Fruit fly (Drosophila melanogaster) whole organism, embryonic: ENCODE measurements around the gene CG32373.

Source experiments
- Antp ChIP-seq: fragments of 200-800 bp; sonication (Bioruptor generic); optimal IDR thresholded peaks from 3 replicates; lab custom pipeline; 2016; ENCODE audit warnings: missing biosample characterization, missing genetic modification characterization
- Atf-2 ChIP-seq: fragments of 200-800 bp; sonication (Bioruptor generic); optimal IDR thresholded peaks from 2 replicates; lab custom pipeline; 2016; ENCODE audit warnings: missing biosample characterization, missing genetic modification characterization
- Awh ChIP-seq: fragments of 200-800 bp; sonication (Bioruptor generic); IDR thresholded peaks from 2 replicates; pipeline ENCODE4, ENCODE4 v1.3.6; 2022; ENCODE audit warnings: missing biosample characterization, missing genetic modification characterization
- CG11247 ChIP-seq: fragments of 200-800 bp; sonication (Bioruptor generic); IDR thresholded peaks from 2 replicates; pipeline ENCODE4 v1.3.6; 2022; ENCODE audit warnings: missing biosample characterization, missing genetic modification characterization
- CG11504 ChIP-seq: fragments of 200-800 bp; sonication (Bioruptor generic); optimal IDR thresholded peaks from 3 replicates; lab custom pipeline; 2019; ENCODE audit warnings: missing biosample characterization, mild to moderate bottlenecking, missing genetic modification characterization, moderate library complexity
- CG12104 ChIP-seq: fragments of 200-800 bp; sonication (Bioruptor generic); optimal IDR thresholded peaks from 3 replicates; lab custom pipeline; 2016; ENCODE audit warnings: missing biosample characterization, missing genetic modification characterization
- CG12659 ChIP-seq: fragments of 200-800 bp; sonication (Bioruptor generic); optimal IDR thresholded peaks from 3 replicates; lab custom pipeline; 2017; ENCODE audit warnings: mild to moderate bottlenecking, missing biosample characterization, missing genetic modification reagents, missing genetic modification characterization
- CG12744 ChIP-seq: fragments of 200-800 bp; sonication (Bioruptor generic); optimal IDR thresholded peaks from 2 replicates; lab custom pipeline; 2016; ENCODE audit warnings: missing biosample characterization, missing genetic modification characterization
- CG12942 ChIP-seq: fragments of 200-800 bp; sonication (Bioruptor generic); optimal IDR thresholded peaks from 3 replicates; lab custom pipeline; 2016; ENCODE audit warnings: missing biosample characterization, missing genetic modification characterization
- CG14014 ChIP-seq: fragments of 200-800 bp; sonication (Bioruptor generic); IDR thresholded peaks from 2 replicates; pipeline ENCODE4 v1.3.6; 2022; ENCODE audit warnings: missing biosample characterization, missing genetic modification characterization
- CG14965 ChIP-seq: fragments of 200-800 bp; sonication (Bioruptor generic); optimal IDR thresholded peaks from 2 replicates; lab custom pipeline; 2016; ENCODE audit warnings: missing biosample characterization, missing genetic modification characterization, borderline replicate concordance
- CG17385 ChIP-seq: fragments of 200-800 bp; sonication (Bioruptor generic); optimal IDR thresholded peaks from 3 replicates; lab custom pipeline; 2018; ENCODE audit warnings: missing biosample characterization, mild to moderate bottlenecking, missing genetic modification characterization
- CG18262 ChIP-seq: fragments of 200-800 bp; optimal IDR thresholded peaks from 3 replicates; lab custom pipeline; 2019; ENCODE audit warnings: missing biosample characterization, mild to moderate bottlenecking, missing genetic modification characterization, moderate library complexity
- CG18599 ChIP-seq: fragments of 200-800 bp; sonication (Bioruptor generic); optimal IDR thresholded peaks from 3 replicates; lab custom pipeline; 2017; ENCODE audit warnings: missing biosample characterization, missing genetic modification characterization, mild to moderate bottlenecking, moderate library complexity, missing genetic modification reagents
- CG18619 ChIP-seq: fragments of 200-800 bp; sonication (Bioruptor generic); optimal IDR thresholded peaks from 3 replicates; lab custom pipeline; 2017; ENCODE audit warnings: missing biosample characterization, mild to moderate bottlenecking, missing genetic modification characterization
- CG31441 ChIP-seq: fragments of 200-800 bp; sonication (Bioruptor generic); IDR thresholded peaks from 2 replicates; pipeline ENCODE4 v1.3.6; 2022; ENCODE audit warnings: missing biosample characterization, missing genetic modification characterization
- CG3407 ChIP-seq: fragments of 200-800 bp; sonication (Bioruptor generic); optimal IDR thresholded peaks from 2 replicates; lab custom pipeline; 2018; ENCODE audit warnings: missing biosample characterization, mild to moderate bottlenecking, missing genetic modification characterization
- CG4282 ChIP-seq: fragments of 200-800 bp; sonication (Bioruptor generic); optimal IDR thresholded peaks from 2 replicates; lab custom pipeline; 2016; ENCODE audit warnings: missing biosample characterization, missing genetic modification characterization
- CG43689 ChIP-seq: fragments of 200-800 bp; sonication (Bioruptor generic); IDR thresholded peaks from 2 replicates; pipeline ENCODE4 v1.3.6; 2022; ENCODE audit warnings: missing biosample characterization, missing genetic modification characterization
- CG5245 ChIP-seq: fragments of 200-800 bp; sonication (Bioruptor generic); optimal IDR thresholded peaks from 3 replicates; lab custom pipeline; 2016; ENCODE audit warnings: missing biosample characterization, missing genetic modification characterization
- CG6689 ChIP-seq: fragments of 200-800 bp; sonication (Bioruptor generic); IDR thresholded peaks from 2 replicates; pipeline ENCODE4 v1.3.6; 2022; ENCODE audit warnings: missing biosample characterization, missing genetic modification characterization
- CG7556 ChIP-seq: fragments of 200-800 bp; sonication (Bioruptor generic); optimal IDR thresholded peaks from 2 replicates; lab custom pipeline; 2017; ENCODE audit warnings: missing biosample characterization, mild to moderate bottlenecking, missing genetic modification characterization
- CG7745 ChIP-seq: fragments of 200-800 bp; sonication (Bioruptor generic); optimal IDR thresholded peaks from 2 replicates; lab custom pipeline; 2018; ENCODE audit warnings: missing biosample characterization, mild to moderate bottlenecking, missing genetic modification characterization, moderate library complexity
- CG7839 ChIP-seq: fragments of 200-800 bp; sonication (Bioruptor generic); optimal IDR thresholded peaks from 3 replicates; lab custom pipeline; 2018; ENCODE audit warnings: missing biosample characterization, mild to moderate bottlenecking, missing genetic modification characterization, moderate library complexity
- CG8765 ChIP-seq: fragments of 200-800 bp; sonication (Bioruptor generic); IDR thresholded peaks from 2 replicates; pipeline ENCODE4 v1.3.6; 2022; ENCODE audit warnings: missing biosample characterization, missing genetic modification characterization
- CG9609 ChIP-seq: fragments of 200-800 bp; sonication (Bioruptor generic); optimal IDR thresholded peaks from 3 replicates; lab custom pipeline; 2016; ENCODE audit warnings: missing biosample characterization, missing genetic modification characterization
- CkIIα-i1 ChIP-seq: fragments of 200-800 bp; sonication (Bioruptor generic); IDR thresholded peaks from 2 replicates; pipeline ENCODE4 v1.3.6; 2022; ENCODE audit warnings: missing biosample characterization, missing genetic modification characterization
- D19B ChIP-seq: fragments of 200-800 bp; sonication (Bioruptor generic); optimal IDR thresholded peaks from 2 replicates; lab custom pipeline; 2017; ENCODE audit warnings: missing biosample characterization, mild to moderate bottlenecking, missing genetic modification characterization
- Dref ChIP-seq: fragments of 200-800 bp; sonication (Bioruptor generic); IDR thresholded peaks from 2 replicates; pipeline ENCODE4 v1.3.6; 2022; ENCODE audit warnings: missing biosample characterization, missing genetic modification characterization
- E2f2 ChIP-seq: fragments of 200-800 bp; sonication (Bioruptor generic); IDR thresholded peaks from 2 replicates; pipeline ENCODE4 v1.3.6; 2022; ENCODE audit warnings: missing biosample characterization, missing genetic modification characterization
- ERR ChIP-seq: fragments of 200-800 bp; sonication (Bioruptor generic); optimal IDR thresholded peaks from 2 replicates; lab custom pipeline; 2016; ENCODE audit warnings: missing biosample characterization, missing genetic modification characterization
- Ets65A ChIP-seq: fragments of 200-800 bp; sonication (Bioruptor generic); peaks from one replicate; lab custom pipeline; 2016; ENCODE audit warnings: missing biosample characterization, missing genetic modification characterization
- Jarid2 ChIP-seq: fragments of 200-800 bp; sonication (Bioruptor generic); optimal IDR thresholded peaks from 3 replicates; lab custom pipeline; 2017; ENCODE audit warnings: mild to moderate bottlenecking, missing biosample characterization, missing genetic modification reagents, missing genetic modification characterization
- Nf-YC ChIP-seq: fragments of 200-800 bp; optimal IDR thresholded peaks from 3 replicates; lab custom pipeline; 2019; ENCODE audit warnings: missing biosample characterization, mild to moderate bottlenecking, missing genetic modification characterization, moderate library complexity
- Oli ChIP-seq: fragments of 200-800 bp; sonication (Bioruptor generic); optimal IDR thresholded peaks from 2 replicates; lab custom pipeline; 2018; ENCODE audit warnings: missing biosample characterization, mild to moderate bottlenecking, missing genetic modification characterization, moderate library complexity
- Ptx1 ChIP-seq: fragments of 200-800 bp; sonication (Bioruptor generic); IDR thresholded peaks from 2 replicates; pipeline ENCODE4 v1.3.6; 2022; ENCODE audit warnings: missing biosample characterization, missing genetic modification characterization
- Sin3A ChIP-seq: fragments of >200 bp; optimal IDR thresholded peaks from 2 replicates; lab custom pipeline; 2018
- Sox102F ChIP-seq: fragments of 200-800 bp; sonication (Bioruptor generic); optimal IDR thresholded peaks from 2 replicates; lab custom pipeline; 2018; ENCODE audit warnings: missing biosample characterization, mild to moderate bottlenecking, missing genetic modification characterization, moderate library complexity
- Xrp1 ChIP-seq: fragments of 200-800 bp; sonication (Bioruptor generic); IDR thresholded peaks from 2 replicates; pipeline ENCODE4 v1.3.6; 2022; ENCODE audit warnings: missing biosample characterization, missing genetic modification characterization
- abd-A ChIP-seq: fragments of 200-800 bp; sonication (Bioruptor generic); optimal IDR thresholded peaks from 3 replicates; lab custom pipeline; 2019; ENCODE audit warnings: missing biosample characterization, mild to moderate bottlenecking, missing genetic modification characterization, moderate library complexity
- ac ChIP-seq: fragments of 200-800 bp; sonication (Bioruptor generic); optimal IDR thresholded peaks from 3 replicates; lab custom pipeline; 2017; ENCODE audit warnings: missing biosample characterization, mild to moderate bottlenecking, missing genetic modification characterization
- cas ChIP-seq: fragments of 200-800 bp; sonication (Bioruptor generic); IDR thresholded peaks from 2 replicates; pipeline ENCODE4 v1.3.6; 2022; ENCODE audit warnings: missing biosample characterization, missing genetic modification characterization
- ci ChIP-seq: fragments of 200-800 bp; sonication (Bioruptor generic); IDR thresholded peaks from 3 replicates; pipeline ENCODE4 v1.3.6; 2022; ENCODE audit warnings: missing biosample characterization, missing genetic modification characterization
- dpn ChIP-seq, 2 experiments: fragments of 200-800 bp; sonication (Bioruptor generic); optimal IDR thresholded peaks; 3 replicates each; lab custom pipeline; 2016; ENCODE audit warnings: missing biosample characterization in 2 of 2, missing genetic modification characterization in 2 of 2
- gem ChIP-seq: fragments of 200-800 bp; sonication (Bioruptor generic); optimal IDR thresholded peaks from 2 replicates; lab custom pipeline; 2019; ENCODE audit warnings: missing biosample characterization, mild to moderate bottlenecking, missing genetic modification characterization, moderate library complexity
- kni ChIP-seq: fragments of 200-800 bp; sonication (Bioruptor generic); optimal IDR thresholded peaks from 3 replicates; lab custom pipeline; 2017; ENCODE audit warnings: mild to moderate bottlenecking, missing biosample characterization, missing genetic modification reagents, missing genetic modification characterization
- onecut ChIP-seq: fragments of 200-800 bp; sonication (Bioruptor generic); IDR thresholded peaks from 2 replicates; pipeline ENCODE4 v1.3.6; 2022; ENCODE audit warnings: missing biosample characterization, missing genetic modification characterization
- otp ChIP-seq: fragments of 200-800 bp; sonication (Bioruptor generic); IDR thresholded peaks from 3 replicates; pipeline ENCODE4, ENCODE4 v1.3.6; 2022; ENCODE audit warnings: missing biosample characterization, missing genetic modification characterization
- phol ChIP-seq: fragments of 200-800 bp; sonication (Bioruptor generic); optimal IDR thresholded peaks from 3 replicates; lab custom pipeline; 2018; ENCODE audit warnings: missing biosample characterization, mild to moderate bottlenecking, missing genetic modification characterization, moderate library complexity
- sisA ChIP-seq: fragments of 200-800 bp; sonication (Bioruptor generic); IDR thresholded peaks from 2 replicates; pipeline ENCODE4 v1.3.6; 2022; ENCODE audit warnings: missing biosample characterization, missing genetic modification characterization
- slp2 ChIP-seq: fragments of 200-800 bp; sonication (Bioruptor generic); optimal IDR thresholded peaks from 2 replicates; lab custom pipeline; 2016; ENCODE audit warnings: missing biosample characterization, missing genetic modification characterization
- tap ChIP-seq: fragments of 200-800 bp; optimal IDR thresholded peaks from 3 replicates; lab custom pipeline; 2019; ENCODE audit warnings: missing biosample characterization, mild to moderate bottlenecking, missing genetic modification characterization, moderate library complexity
- tx ChIP-seq: fragments of 200-800 bp; sonication (Bioruptor generic); optimal IDR thresholded peaks from 2 replicates; lab custom pipeline; 2016; ENCODE audit warnings: missing biosample characterization, missing genetic modification characterization

CG32373 gene

dm6 chr3L:7611229-7611628 lies 39.1 kb upstream of the CG32373 start (continued):
- TF ChIP-seq CG43689 (GFP tag; lab: Robert Waterston, UW), result no peak
- no peak for TF ChIP-seq CG12659 (GFP tag; lab: Kevin White, UChicago)
- no peak for TF ChIP-seq kni (GFP tag; lab: Kevin White, UChicago)
- TF ChIP-seq Nf-YC (tag; lab: Kevin White, UChicago), result no peak
- TF ChIP-seq CG12744, result no peak
- TF ChIP-seq CG5245 (GFP tag; lab: Kevin White, UChicago), result no peak
- TF ChIP-seq onecut (GFP tag; lab: Robert Waterston, UW), result no peak
- TF ChIP-seq CG7839 (tag; lab: Kevin White, UChicago), result peak; percentile 10
- no peak for TF ChIP-seq CG14014 (GFP tag; lab: Robert Waterston, UW)
- peak; percentile 18 for TF ChIP-seq phol (tag; lab: Kevin White, UChicago)
- TF ChIP-seq tx (GFP tag; lab: Kevin White, UChicago), result no peak
- TF ChIP-seq CG14965 (GFP tag; lab: Kevin White, UChicago), result no peak
- TF ChIP-seq Dref (GFP tag; lab: Robert Waterston, UW), result no peak
- TF ChIP-seq abd-A (tag; lab: Kevin White, UChicago), result no peak
- TF ChIP-seq CG12104, result no peak
- no peak for TF ChIP-seq slp2 (GFP tag; lab: Kevin White, UChicago)
- TF ChIP-seq dpn (GFP tag; optimal IDR thresholded peaks at IDR 0.05; lab: Kevin White, UChicago), result no peak
- TF ChIP-seq CG18599 (GFP tag; lab: Kevin White, UChicago), result no peak
- no peak for TF ChIP-seq CG4282 (GFP tag; lab: Kevin White, UChicago)
- TF ChIP-seq CkIIα-i1 (GFP tag; lab: Robert Waterston, UW), result no peak
- no peak for TF ChIP-seq ac (GFP tag; lab: Kevin White, UChicago)
- no peak for TF ChIP-seq CG3407 (GFP tag; lab: Kevin White, UChicago)
- no peak for TF ChIP-seq CG8765 (GFP tag; lab: Robert Waterston, UW)
- no peak for TF ChIP-seq D19B (GFP tag; lab: Kevin White, UChicago)
- TF ChIP-seq CG17385 (GFP tag; lab: Kevin White, UChicago), result no peak
- TF ChIP-seq ERR (GFP tag; lab: Kevin White, UChicago), result no peak
- TF ChIP-seq Jarid2 (GFP tag; lab: Kevin White, UChicago), result no peak
- peak; percentile 8; the same call in 1 of the 2 replicates for TF ChIP-seq sisA
- no peak for TF ChIP-seq E2f2 (GFP tag; lab: Robert Waterston, UW)
- TF ChIP-seq CG11504 (tag; lab: Kevin White, UChicago), result peak; percentile 27
- TF ChIP-seq CG31441 (GFP tag; lab: Robert Waterston, UW), result peak; percentile 35; the same call in 1 of the 2 replicates
- TF ChIP-seq ci (GFP tag; lab: Robert Waterston, UW), result 0 out of 3 replicates have a peak, but pooled peaks have one; percentile 24
- no peak for TF ChIP-seq Awh
- peak; percentile 35; the same call in 1 of the 2 replicates for TF ChIP-seq Xrp1
- no peak for TF ChIP-seq otp (GFP tag; lab: Robert Waterston, UW)
- no peak for TF ChIP-seq CG12942 (GFP tag; lab: Kevin White, UChicago)
- no peak for TF ChIP-seq CG18262 (tag; lab: Kevin White, UChicago)
- no peak for TF ChIP-seq cas (GFP tag; lab: Robert Waterston, UW)
- TF ChIP-seq Ets65A (GFP tag; lab: Kevin White, UChicago), result no peak
- TF ChIP-seq CG7556, result no peak
- TF ChIP-seq CG11247 (GFP tag; lab: Robert Waterston, UW), result no peak
- TF ChIP-seq CG7745 (tag; lab: Kevin White, UChicago), result no peak
- TF ChIP-seq gem (tag; lab: Kevin White, UChicago), result peak; percentile 35
- TF ChIP-seq CG6689 (GFP tag; lab: Robert Waterston, UW), result peak; percentile 29; the same call in 1 of the 2 replicates
- TF ChIP-seq tap, result no peak
- peak; percentile 44 for TF ChIP-seq Sox102F (GFP tag; lab: Kevin White, UChicago)
- no peak for TF ChIP-seq Atf-2 (GFP tag; lab: Kevin White, UChicago)
- TF ChIP-seq CG18619 (GFP tag; lab: Kevin White, UChicago), result no peak
- TF ChIP-seq Antp (GFP tag; lab: Kevin White, UChicago), result no peak
- TF ChIP-seq CG9609 (GFP tag; lab: Kevin White, UChicago), result no peak
- 0 out of 2 replicates have a peak, but pooled peaks have one; percentile 13 for TF ChIP-seq Ptx1 (GFP tag; lab: Robert Waterston, UW)
- no peak for TF ChIP-seq Sin3A (lab: Kevin White, UChicago)
- peak; percentile 13 for TF ChIP-seq Oli (tag; lab: Kevin White, UChicago)
